Worm (Caenorhabditis elegans) whole organism, midembryonic: ENCODE measurements around the gene ZK287.4.

Experiments used
- flt-1 ChIP-seq: fragments of 200-800 bp; sonication (Bioruptor generic); IDR thresholded peaks from 2 replicates; pipeline ENCODE4 v1.3.6; 2022; ENCODE audit warnings: missing genetic modification characterization, missing compliant biosample characterization
- med-1 ChIP-seq: sonication (generic microtip); optimal IDR thresholded peaks from 2 replicates; lab custom pipeline; 2017; ENCODE audit warnings: missing genetic modification characterization, mild to moderate bottlenecking, missing compliant biosample characterization, antibody characterized with exemption, missing genetic modification reagents; ENCODE audit not compliant: insufficient read depth
- ztf-29 ChIP-seq: fragments of 200-800 bp; sonication (Bioruptor generic); IDR thresholded peaks from 2 replicates; pipeline ENCODE4 v1.3.6; 2022; ENCODE audit warnings: missing genetic modification reagents, missing genetic modification characterization, missing compliant biosample characterization

ce11 chrV:9666394-9666793, 19.1 kb downstream of the ZK287.4 start, which contains the start of gene ZK287.1:
- TF ChIP-seq flt-1 (GFP tag; lab: Robert Waterston, UW) (no peak), med-1 (GFP tag; lab: Kevin White, UChicago) (no peak), ztf-29 (GFP tag; lab: Robert Waterston, UW) (no peak)
